Worm (Caenorhabditis elegans): ENCODE results near the gene W09D10.4.
A peak's percentile ranks its signal among the peaks of the same experiment; 100 is the strongest.

DNA sequence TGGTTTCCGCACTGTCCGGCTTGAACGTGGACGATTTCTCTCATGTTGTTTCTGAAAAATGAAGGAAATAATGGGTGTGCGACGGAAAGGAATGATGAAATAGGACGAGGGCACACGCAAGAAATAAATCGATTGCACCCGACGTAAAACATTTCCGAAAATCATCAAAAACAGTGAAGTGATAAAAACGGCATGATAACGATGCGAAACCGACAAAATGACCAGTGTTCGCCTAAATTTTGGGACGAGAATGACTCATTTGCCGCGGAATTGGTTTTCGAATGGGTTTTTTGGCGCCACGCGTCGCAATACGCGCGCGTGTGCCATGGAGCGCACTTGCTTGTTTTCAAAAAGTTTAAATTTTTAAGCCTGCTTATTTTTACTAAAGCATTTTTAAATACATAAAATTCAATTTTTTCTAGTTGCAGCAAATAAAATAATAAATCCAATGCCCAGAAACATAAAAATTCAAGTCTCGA is 26.4 kb upstream of the W09D10.4 start, which contains the start of the genes tbb-1 and rib-2:
- TF ChIP-seq nhr-237 (tag; optimal IDR thresholded peaks at IDR 0.05), result peak; percentile 76
- no peak for TF ChIP-seq unc-62 (GFP tag; optimal IDR thresholded peaks at IDR 0.05)
- no peak for TF ChIP-seq snpc-4 (tag; optimal IDR thresholded peaks at IDR 0.05)
- TF ChIP-seq elt-3 (tag; optimal IDR thresholded peaks at IDR 0.05), result no peak
- TF ChIP-seq flh-1 (GFP tag; optimal IDR thresholded peaks at IDR 0.05), result no peak
- TF ChIP-seq lin-13 (tag; optimal IDR thresholded peaks at IDR 0.05), result peak; percentile 55
- no peak for TF ChIP-seq nhr-2 (tag; optimal IDR thresholded peaks at IDR 0.05)
